Fruit fly (Drosophila melanogaster) S2 (cell line): ENCODE measurements around the gene CG31808.

Experiments
- CG8478 ChIP-seq: fragments of >200 bp; optimal IDR thresholded peaks from 2 replicates; lab custom pipeline; 2018
- CTCF ChIP-seq, 2 experiments: fragments of >200 bp; optimal IDR thresholded peaks; 2 replicates each; lab custom pipeline; 2018

Gene CG31808

dm6 chr2L:16727578-16728023 is 11.6 kb upstream of the CG31808 start, which contains the start of gene VhaSFD:
Gene VhaSFD (minus strand): TSS chr2L:16727826.
- TF ChIP-seq CG8478 (no peak), CTCF (optimal IDR thresholded peaks at IDR 0.05; lab: Kevin White, UChicago) (no peak)

dm6 chr2L:16722596-16722995 is 6.6 kb upstream of the CG31808 start:
- TF ChIP-seq CG8478 (no peak), CTCF (optimal IDR thresholded peaks at IDR 0.05; lab: Kevin White, UChicago) (no peak)

- TF ChIP-seq CG8478, result no peak
- TF ChIP-seq CTCF (optimal IDR thresholded peaks at IDR 0.05; lab: Kevin White, UChicago), result no peak
Observed at dm6 chr2L:16720707-16721700, 5.0 kb upstream of the CG31808 start.

dm6 chr2L:16719643-16720515 is 3.9 kb upstream of the CG31808 start, which contains the start of gene Cyt-c-p:
Gene Cyt-c-p (plus strand): TSS chr2L:16719932.
- TF ChIP-seq CG8478, result no peak
- no peak for TF ChIP-seq CTCF (optimal IDR thresholded peaks at IDR 0.05; lab: Kevin White, UChicago)

dm6 chr2L:16718446-16719173 is 2.6 kb upstream of the CG31808 start:
- TF ChIP-seq CTCF (optimal IDR thresholded peaks at IDR 0.05; lab: Kevin White, UChicago), result no peak
- no peak for TF ChIP-seq CG8478

dm6 chr2L:16716771-16717170 is 776 bp upstream of the CG31808 start:
- TF ChIP-seq CG8478 (no peak), CTCF (optimal IDR thresholded peaks at IDR 0.05; lab: Kevin White, UChicago) (no peak)

- no peak for TF ChIP-seq CTCF (optimal IDR thresholded peaks at IDR 0.05; lab: Kevin White, UChicago)
- TF ChIP-seq CG8478, result no peak
Observed at dm6 chr2L:16715133-16715833, 712 bp downstream of the CG31808 start.

- TF ChIP-seq CTCF (optimal IDR thresholded peaks at IDR 0.05; lab: Kevin White, UChicago) (no peak), CG8478 (no peak)
Observed at dm6 chr2L:16713929-16714328, 2.1 kb downstream of the CG31808 start.

dm6 chr2L:16711891-16712290 is 4.1 kb downstream of the CG31808 start:
- TF ChIP-seq CTCF (optimal IDR thresholded peaks at IDR 0.05; lab: Kevin White, UChicago) (no peak), CG8478 (no peak)

- TF ChIP-seq CTCF (optimal IDR thresholded peaks at IDR 0.05; lab: Kevin White, UChicago), result no peak
- TF ChIP-seq CG8478, result no peak
Observed at dm6 chr2L:16710677-16711076, 5.3 kb downstream of the CG31808 start.

- TF ChIP-seq CTCF (optimal IDR thresholded peaks at IDR 0.05; lab: Kevin White, UChicago) (no peak), CG8478 (no peak)
Observed at dm6 chr2L:16710234-16710633, 5.8 kb downstream of the CG31808 start.

- no peak for TF ChIP-seq CTCF (optimal IDR thresholded peaks at IDR 0.05; lab: Kevin White, UChicago)
- TF ChIP-seq CG8478, result no peak
Observed at dm6 chr2L:16709693-16710092, 6.3 kb downstream of the CG31808 start.

- TF ChIP-seq CTCF (optimal IDR thresholded peaks at IDR 0.05; lab: Kevin White, UChicago) (no peak), CG8478 (no peak)
Observed at dm6 chr2L:16706882-16707775, 8.9 kb downstream of the CG31808 start.
